Fruit fly (Drosophila melanogaster): ENCODE measurements around the gene gskt.

gskt gene

dm6 chr3R:31384108-31384507 lies 11.9 kb downstream of the gskt start (continued):
- TF ChIP-seq kah (GFP tag; optimal IDR thresholded peaks at IDR 0.05), result peak; percentile 84
- TF ChIP-seq az2 (GFP tag; optimal IDR thresholded peaks at IDR 0.05), result peak; percentile 97
- TF ChIP-seq chif (GFP tag; optimal IDR thresholded peaks at IDR 0.05), result peak; percentile 97
- peak; percentile 98 for TF ChIP-seq CG7786 (GFP tag; optimal IDR thresholded peaks at IDR 0.05)
- TF ChIP-seq CG7963 (GFP tag; IDR thresholded peaks at IDR 0.05; ENCODE audit: partially characterized antibody), result no peak
- TF ChIP-seq CG33213 (GFP tag; optimal IDR thresholded peaks at IDR 0.05), result peak; percentile 95
- peak; percentile 96 for TF ChIP-seq en (GFP tag; optimal IDR thresholded peaks at IDR 0.05)
- TF ChIP-seq Sin3A (optimal IDR thresholded peaks at IDR 0.05), result no peak
- TF ChIP-seq CG8359 (GFP tag; optimal IDR thresholded peaks at IDR 0.05; ENCODE audit: borderline replicate concordance), result peak; percentile 81
- TF ChIP-seq CG10147 (GFP tag; optimal IDR thresholded peaks at IDR 0.05), result peak; percentile 94
- peak; percentile 80 for TF ChIP-seq CG10565 (GFP tag; optimal IDR thresholded peaks at IDR 0.05)
- peak; percentile 97 for TF ChIP-seq CG4730 (GFP tag; IDR thresholded peaks at IDR 0.05)
- TF ChIP-seq cwo (GFP tag; optimal IDR thresholded peaks at IDR 0.05), result peak; percentile 95
- TF ChIP-seq sens-2 (GFP tag; IDR thresholded peaks at IDR 0.05), result peak; percentile 89
- peak; percentile 98 for TF ChIP-seq vfl (GFP tag; optimal IDR thresholded peaks at IDR 0.05)
- no peak for TF ChIP-seq sna (GFP tag; IDR thresholded peaks at IDR 0.05; ENCODE audit: partially characterized antibody)
- TF ChIP-seq Nf-YC (tag; optimal IDR thresholded peaks at IDR 0.05), result peak; percentile 84
- peak; percentile 97 for TF ChIP-seq pb (GFP tag; optimal IDR thresholded peaks at IDR 0.05)
- TF ChIP-seq CG3281 (GFP tag; optimal IDR thresholded peaks at IDR 0.05), result peak; percentile 96
- TF ChIP-seq CG5245 (GFP tag; optimal IDR thresholded peaks at IDR 0.05), result peak; percentile 92
- peak; percentile 95 for TF ChIP-seq emc (GFP tag; optimal IDR thresholded peaks at IDR 0.05)
- TF ChIP-seq CG3995 (GFP tag; optimal IDR thresholded peaks at IDR 0.05), result peak; percentile 73
- peak; percentile 83; the same call in 1 of the 2 replicates for TF ChIP-seq CkIIα-i1 (GFP tag; IDR thresholded peaks at IDR 0.05)
- peak; percentile 79 for TF ChIP-seq E2f2 (GFP tag; IDR thresholded peaks at IDR 0.05)
- peak; percentile 91 for TF ChIP-seq Bdp1 (GFP tag; optimal IDR thresholded peaks at IDR 0.05)
- TF ChIP-seq NK7.1 (GFP tag; optimal IDR thresholded peaks at IDR 0.05), result peak; percentile 98
- peak; percentile 92 for TF ChIP-seq hkb (optimal IDR thresholded peaks at IDR 0.05)
- peak; percentile 97 for TF ChIP-seq hkb (GFP tag; IDR thresholded peaks at IDR 0.05)
- peak; percentile 94 for TF ChIP-seq CG1233 (GFP tag; optimal IDR thresholded peaks at IDR 0.05)
- TF ChIP-seq Usf (GFP tag; optimal IDR thresholded peaks at IDR 0.05), result peak; percentile 96
- TF ChIP-seq knrl (GFP tag; IDR thresholded peaks at IDR 0.05; ENCODE audit: partially characterized antibody), result no peak; the same call in 2 of the 3 replicates
- TF ChIP-seq PHDP (tag; optimal IDR thresholded peaks at IDR 0.05), result peak; percentile 97
- TF ChIP-seq CG5953 (GFP tag; IDR thresholded peaks at IDR 0.05), result peak; percentile 94
- TF ChIP-seq nerfin-1 (tag; optimal IDR thresholded peaks at IDR 0.05), result peak; percentile 87
- peak; percentile 93 for TF ChIP-seq C15 (GFP tag; IDR thresholded peaks at IDR 0.05)
- peak; percentile 92 for TF ChIP-seq Doc2 (GFP tag; IDR thresholded peaks at IDR 0.05)
- TF ChIP-seq CG6689 (GFP tag; IDR thresholded peaks at IDR 0.05), result peak; percentile 96
- peak in 1 of 3 experiments; percentile 92 for TF ChIP-seq Stat92E (GFP tag; optimal IDR thresholded peaks at IDR 0.05)
- TF ChIP-seq CG16813 (GFP tag; IDR thresholded peaks at IDR 0.05; ENCODE audit: partially characterized antibody), result no peak
- peak; percentile 81 for TF ChIP-seq aop (GFP tag; IDR thresholded peaks at IDR 0.05)
- TF ChIP-seq peb (GFP tag; IDR thresholded peaks at IDR 0.05), result peak; percentile 93
- TF ChIP-seq CG4360 (GFP tag; IDR thresholded peaks at IDR 0.05), result peak; percentile 79
- peak; percentile 60 for TF ChIP-seq B-H2 (GFP tag; optimal IDR thresholded peaks at IDR 0.05)
- TF ChIP-seq GATAe (GFP tag; conservative IDR thresholded peaks at IDR 0.05), result peak; percentile 93
- peak; percentile 91 for TF ChIP-seq CG4282 (GFP tag; optimal IDR thresholded peaks at IDR 0.05)
- peak; percentile 91 for TF ChIP-seq CG11560 (tag; IDR thresholded peaks at IDR 0.05)
- TF ChIP-seq HmgD (GFP tag; optimal IDR thresholded peaks at IDR 0.05), result peak; percentile 94
- peak; percentile 34; the same call in 1 of the 2 replicates for TF ChIP-seq tna (GFP tag; IDR thresholded peaks at IDR 0.05; ENCODE audit: partially characterized antibody)
- no peak for TF ChIP-seq HLH4C (GFP tag; IDR thresholded peaks at IDR 0.05; ENCODE audit: partially characterized antibody)
- no peak for TF ChIP-seq amos (GFP tag; IDR thresholded peaks at IDR 0.05; ENCODE audit: partially characterized antibody)
- no peak for TF ChIP-seq pita (GFP tag; optimal IDR thresholded peaks at IDR 0.05)
